Fruit fly (Drosophila melanogaster) whole organism, embryonic: ENCODE data around the gene Pgd.

Experiments used
- Bdp1 ChIP-seq: fragments of 200-800 bp; sonication (Bioruptor generic); optimal IDR thresholded peaks from 3 replicates; lab custom pipeline; 2016; ENCODE audit warnings: missing biosample characterization, missing genetic modification characterization
- BtbVII ChIP-seq: fragments of 200-800 bp; sonication (Bioruptor generic); optimal IDR thresholded peaks from 3 replicates; lab custom pipeline; 2017; ENCODE audit warnings: missing biosample characterization, mild to moderate bottlenecking, missing genetic modification characterization
- CG10462 ChIP-seq: fragments of 200-800 bp; sonication (Bioruptor generic); optimal IDR thresholded peaks from 2 replicates; lab custom pipeline; 2016; ENCODE audit warnings: missing biosample characterization, missing genetic modification characterization
- CG10979 ChIP-seq: fragments of 200-800 bp; sonication (Bioruptor generic); optimal IDR thresholded peaks from 2 replicates; lab custom pipeline; 2018; ENCODE audit warnings: missing biosample characterization, mild to moderate bottlenecking, missing genetic modification characterization, moderate library complexity
- CG12769 ChIP-seq: fragments of 200-800 bp; sonication (Bioruptor generic); optimal IDR thresholded peaks from 2 replicates; lab custom pipeline; 2019; ENCODE audit warnings: missing biosample characterization, mild to moderate bottlenecking, missing genetic modification characterization, moderate library complexity
- CG14860 ChIP-seq: fragments of 200-800 bp; sonication (Bioruptor generic); IDR thresholded peaks from 3 replicates; pipeline ENCODE4 v1.3.6; 2022; ENCODE audit warnings: missing biosample characterization, missing genetic modification characterization; ENCODE audit not compliant: partially characterized antibody
- CG15479 ChIP-seq: fragments of 200-800 bp; sonication (Bioruptor generic); optimal IDR thresholded peaks from 3 replicates; lab custom pipeline; 2019; ENCODE audit warnings: missing biosample characterization, mild to moderate bottlenecking, missing genetic modification characterization, moderate library complexity
- CG16863 ChIP-seq: fragments of 200-800 bp; sonication (Bioruptor generic); optimal IDR thresholded peaks from 3 replicates; lab custom pipeline; 2016; ENCODE audit warnings: missing biosample characterization, missing genetic modification characterization
- CG3407 ChIP-seq: fragments of 200-800 bp; sonication (Bioruptor generic); optimal IDR thresholded peaks from 2 replicates; lab custom pipeline; 2018; ENCODE audit warnings: missing biosample characterization, mild to moderate bottlenecking, missing genetic modification characterization
- CG6272 ChIP-seq: fragments of 200-800 bp; sonication (Bioruptor generic); IDR thresholded peaks from 2 replicates; pipeline ENCODE4 v1.3.6; 2022; ENCODE audit warnings: missing biosample characterization, missing genetic modification characterization
- CG7372 ChIP-seq: fragments of 200-800 bp; sonication (Bioruptor generic); IDR thresholded peaks from 2 replicates; pipeline ENCODE4 v1.3.6; 2022; ENCODE audit warnings: missing biosample characterization, missing genetic modification characterization
- CG7786 ChIP-seq: fragments of 200-800 bp; sonication (Bioruptor generic); optimal IDR thresholded peaks from 2 replicates; lab custom pipeline; 2016; ENCODE audit warnings: missing biosample characterization, missing genetic modification characterization
- CG7987 ChIP-seq: fragments of 200-800 bp; sonication (Bioruptor generic); optimal IDR thresholded peaks from 2 replicates; lab custom pipeline; 2018; ENCODE audit warnings: missing biosample characterization, mild to moderate bottlenecking, missing genetic modification characterization, moderate library complexity
- CG8089 ChIP-seq: fragments of 200-800 bp; sonication (Bioruptor generic); optimal IDR thresholded peaks from 3 replicates; lab custom pipeline; 2016; ENCODE audit warnings: missing biosample characterization, missing genetic modification characterization
- CG8924 ChIP-seq: fragments of 200-800 bp; optimal IDR thresholded peaks from 3 replicates; lab custom pipeline; 2019; ENCODE audit warnings: missing biosample characterization, mild to moderate bottlenecking, missing genetic modification characterization, moderate library complexity
- D19B ChIP-seq: fragments of 200-800 bp; sonication (Bioruptor generic); optimal IDR thresholded peaks from 2 replicates; lab custom pipeline; 2017; ENCODE audit warnings: missing biosample characterization, mild to moderate bottlenecking, missing genetic modification characterization
- Dad ChIP-seq: fragments of 200-800 bp; sonication (Bioruptor generic); optimal IDR thresholded peaks from 3 replicates; lab custom pipeline; 2016; ENCODE audit warnings: missing biosample characterization, missing genetic modification characterization
- Dip2 ChIP-seq: fragments of 200-800 bp; sonication (Bioruptor generic); IDR thresholded peaks from 2 replicates; pipeline ENCODE4 v1.3.6; 2022; ENCODE audit warnings: missing biosample characterization, missing genetic modification characterization
- Elba2 ChIP-seq: fragments of 200-800 bp; sonication (Bioruptor generic); optimal IDR thresholded peaks from 3 replicates; lab custom pipeline; 2016; ENCODE audit warnings: missing biosample characterization, missing genetic modification characterization
- GATAe ChIP-seq: fragments of 200-800 bp; sonication (Bioruptor generic); conservative IDR thresholded peaks from 2 replicates; pipeline ENCODE4 v1.3.6; 2022; ENCODE audit warnings: missing biosample characterization, missing genetic modification characterization
- H15 ChIP-seq: fragments of 200-800 bp; sonication (Bioruptor generic); IDR thresholded peaks from 3 replicates; pipeline ENCODE4 v1.3.6; 2022; ENCODE audit warnings: missing biosample characterization, missing genetic modification characterization
- H2.0 ChIP-seq: fragments of 200-800 bp; sonication (Bioruptor generic); IDR thresholded peaks from 2 replicates; pipeline ENCODE4 v1.3.6; 2022; ENCODE audit warnings: missing biosample characterization, missing genetic modification characterization
- Hey ChIP-seq: fragments of 200-800 bp; sonication (Bioruptor generic); optimal IDR thresholded peaks from 3 replicates; lab custom pipeline; 2018; ENCODE audit warnings: missing biosample characterization, mild to moderate bottlenecking, missing genetic modification characterization
- Hmx ChIP-seq: fragments of 200-800 bp; sonication (Bioruptor generic); optimal IDR thresholded peaks from 2 replicates; lab custom pipeline; 2016; ENCODE audit warnings: missing biosample characterization, missing genetic modification characterization
- Lim3 ChIP-seq: fragments of 200-800 bp; sonication (Bioruptor generic); IDR thresholded peaks from 2 replicates; pipeline ENCODE4 v1.3.6; 2022; ENCODE audit warnings: missing biosample characterization, missing genetic modification characterization
- Meics ChIP-seq: fragments of 200-800 bp; sonication (Bioruptor generic); optimal IDR thresholded peaks from 2 replicates; lab custom pipeline; 2017; ENCODE audit warnings: missing biosample characterization, mild to moderate bottlenecking, missing genetic modification characterization
- Neu2 ChIP-seq: fragments of 200-800 bp; sonication (Bioruptor generic); optimal IDR thresholded peaks from 3 replicates; lab custom pipeline; 2016; ENCODE audit warnings: missing biosample characterization, missing genetic modification characterization, borderline replicate concordance
- Nf-YA ChIP-seq: fragments of 200-800 bp; sonication (Bioruptor generic); IDR thresholded peaks from 2 replicates; pipeline ENCODE4 v1.3.6; 2022; ENCODE audit warnings: missing biosample characterization, missing genetic modification characterization
- Optix ChIP-seq: fragments of 200-800 bp; sonication (Bioruptor generic); IDR thresholded peaks from 3 replicates; pipeline ENCODE4 v1.3.6; 2022; ENCODE audit warnings: missing biosample characterization, missing genetic modification characterization
- Stat92E ChIP-seq, 3 experiments: fragments of >200 bp in 2 of 3; fragments of 200-800 bp in 1 of 3; sonication (Bioruptor generic) in 1 of 3; optimal IDR thresholded peaks; 2 replicates each; lab custom pipeline; 2017 to 2019; ENCODE audit warnings: missing biosample characterization in 3 of 3, missing genetic modification characterization in 3 of 3, mild to moderate bottlenecking in 1 of 3, moderate library complexity in 1 of 3
- ap ChIP-seq: fragments of 200-800 bp; sonication (Bioruptor generic); IDR thresholded peaks from 2 replicates; pipeline ENCODE4 v1.3.6; 2022; ENCODE audit warnings: missing biosample characterization, missing genetic modification characterization
- ato ChIP-seq: fragments of 200-800 bp; sonication (Bioruptor generic); IDR thresholded peaks from 2 replicates; pipeline ENCODE4 v1.3.6; 2022; ENCODE audit warnings: missing biosample characterization, missing genetic modification characterization; ENCODE audit not compliant: partially characterized antibody
- disco-r ChIP-seq: fragments of 200-800 bp; sonication (Bioruptor generic); optimal IDR thresholded peaks from 2 replicates; lab custom pipeline; 2016; ENCODE audit warnings: missing biosample characterization, missing genetic modification characterization
- dpn ChIP-seq, 2 experiments: fragments of 200-800 bp; sonication (Bioruptor generic); optimal IDR thresholded peaks; 3 replicates each; lab custom pipeline; 2016; ENCODE audit warnings: missing biosample characterization in 2 of 2, missing genetic modification characterization in 2 of 2
- fru ChIP-seq: fragments of >200 bp; optimal IDR thresholded peaks from 2 replicates; lab custom pipeline; 2017
- grau ChIP-seq: fragments of 200-800 bp; optimal IDR thresholded peaks from 3 replicates; lab custom pipeline; 2019; ENCODE audit warnings: missing biosample characterization, mild to moderate bottlenecking, missing genetic modification characterization, moderate library complexity
- gsb ChIP-seq: fragments of 200-800 bp; sonication (Bioruptor generic); IDR thresholded peaks from 2 replicates; pipeline ENCODE4 v1.3.6; 2022; ENCODE audit warnings: missing biosample characterization, missing genetic modification characterization
- kah ChIP-seq: fragments of 200-800 bp; sonication (Bioruptor generic); optimal IDR thresholded peaks from 2 replicates; lab custom pipeline; 2018; ENCODE audit warnings: missing biosample characterization, mild to moderate bottlenecking, missing genetic modification characterization
- lab ChIP-seq: fragments of 200-800 bp; sonication (Bioruptor generic); optimal IDR thresholded peaks from 3 replicates; lab custom pipeline; 2017; ENCODE audit warnings: missing biosample characterization, missing genetic modification characterization, mild to moderate bottlenecking, moderate library complexity, missing genetic modification reagents
- pros ChIP-seq: fragments of 200-800 bp; sonication (Bioruptor generic); optimal IDR thresholded peaks from 3 replicates; lab custom pipeline; 2019; ENCODE audit warnings: missing biosample characterization, mild to moderate bottlenecking, missing genetic modification characterization, moderate library complexity
- sd ChIP-seq: fragments of 200-800 bp; sonication (Bioruptor generic); optimal IDR thresholded peaks from 3 replicates; lab custom pipeline; 2018; ENCODE audit warnings: missing biosample characterization, mild to moderate bottlenecking, missing genetic modification characterization, moderate library complexity
- sisA ChIP-seq: fragments of 200-800 bp; sonication (Bioruptor generic); IDR thresholded peaks from 2 replicates; pipeline ENCODE4 v1.3.6; 2022; ENCODE audit warnings: missing biosample characterization, missing genetic modification characterization
- so ChIP-seq: fragments of 200-800 bp; sonication (Bioruptor generic); IDR thresholded peaks from 3 replicates; pipeline ENCODE4 v1.3.6; 2022; ENCODE audit warnings: missing biosample characterization, missing genetic modification characterization
- sob ChIP-seq: fragments of 200-800 bp; sonication (Bioruptor generic); IDR thresholded peaks from 2 replicates; pipeline ENCODE4 v1.3.6; 2022; ENCODE audit warnings: missing biosample characterization, missing genetic modification characterization
- sug ChIP-seq: fragments of 200-800 bp; optimal IDR thresholded peaks from 2 replicates; lab custom pipeline; 2019; ENCODE audit warnings: missing biosample characterization, mild to moderate bottlenecking, missing genetic modification characterization, moderate library complexity
- tna ChIP-seq: fragments of 200-800 bp; sonication (Bioruptor generic); IDR thresholded peaks from 2 replicates; pipeline ENCODE4 v1.3.6; 2022; ENCODE audit warnings: missing biosample characterization, missing genetic modification characterization; ENCODE audit not compliant: partially characterized antibody
- trh ChIP-seq: fragments of 200-800 bp; sonication (Bioruptor generic); optimal IDR thresholded peaks from 2 replicates; lab custom pipeline; 2016; ENCODE audit warnings: missing biosample characterization, missing genetic modification characterization
- tx ChIP-seq: fragments of 200-800 bp; sonication (Bioruptor generic); optimal IDR thresholded peaks from 2 replicates; lab custom pipeline; 2016; ENCODE audit warnings: missing biosample characterization, missing genetic modification characterization
- unc-4 ChIP-seq: fragments of 200-800 bp; sonication (Bioruptor generic); IDR thresholded peaks from 2 replicates; pipeline ENCODE4 v1.3.6; 2022; ENCODE audit warnings: missing biosample characterization, missing genetic modification characterization; ENCODE audit not compliant: partially characterized antibody

Pgd gene

dm6 chrX:2123965-2124688 is 20.8 kb upstream of the Pgd start (continued):
- peak; percentile 93 for TF ChIP-seq sisA
- TF ChIP-seq kah (GFP tag; lab: Kevin White, UChicago) = peak; percentile 94
- TF ChIP-seq lab (GFP tag; lab: Kevin White, UChicago) = peak; percentile 97
- peak; percentile 81 for TF ChIP-seq Lim3
- TF ChIP-seq Hmx (GFP tag; lab: Kevin White, UChicago) = peak; percentile 22
- TF ChIP-seq sug (tag; lab: Kevin White, UChicago) = peak; percentile 95
- peak; percentile 85 for TF ChIP-seq H2.0
- peak; percentile 71 for TF ChIP-seq CG8089 (GFP tag; lab: Kevin White, UChicago)
- peak; percentile 77 for TF ChIP-seq tx (GFP tag; lab: Kevin White, UChicago)
- peak; percentile 89 for TF ChIP-seq sd (tag; lab: Kevin White, UChicago)
- no peak for TF ChIP-seq Dip2 (GFP tag; lab: Robert Waterston, UW)
- peak; percentile 75 for TF ChIP-seq gsb (GFP tag; lab: Robert Waterston, UW)
- peak; percentile 73 for TF ChIP-seq Elba2 (GFP tag; lab: Kevin White, UChicago)
- TF ChIP-seq CG10979 (tag; lab: Kevin White, UChicago) = peak; percentile 99
- TF ChIP-seq grau = peak; percentile 98
- no peak for TF ChIP-seq Hey
- peak; percentile 86 for TF ChIP-seq CG10462 (GFP tag; lab: Kevin White, UChicago)
- no peak for TF ChIP-seq unc-4 (GFP tag; lab: Robert Waterston, UW)
- TF ChIP-seq CG6272 (GFP tag; lab: Robert Waterston, UW) = peak; percentile 85
- peak; percentile 84 for TF ChIP-seq ap (GFP tag; lab: Robert Waterston, UW)
- TF ChIP-seq dpn (GFP tag; optimal IDR thresholded peaks at IDR 0.05; lab: Kevin White, UChicago) = peak; percentile 79 to 95
- no peak for TF ChIP-seq Neu2 (GFP tag; lab: Kevin White, UChicago)
- peak; percentile 90 for TF ChIP-seq H15
- no peak for TF ChIP-seq fru (lab: Kevin White, UChicago)
- no peak for TF ChIP-seq CG12769 (tag; lab: Kevin White, UChicago)
- TF ChIP-seq CG14860 (GFP tag; lab: Robert Waterston, UW) = 0 out of 3 replicates have a peak, but pooled peaks have one; percentile 40
- peak; percentile 98 for TF ChIP-seq Meics (GFP tag; lab: Kevin White, UChicago)
- TF ChIP-seq CG3407 (GFP tag; lab: Kevin White, UChicago) = peak; percentile 94
- peak; percentile 93 for TF ChIP-seq Optix (GFP tag; lab: Robert Waterston, UW)
- TF ChIP-seq CG7372 (GFP tag; lab: Robert Waterston, UW) = peak; percentile 94
- no peak for TF ChIP-seq tna (GFP tag; lab: Robert Waterston, UW)
- TF ChIP-seq CG7786 = peak; percentile 87
- peak; percentile 91; the same call in 2 of the 3 replicates for TF ChIP-seq so (GFP tag; lab: Robert Waterston, UW)
- TF ChIP-seq disco-r (GFP tag; lab: Kevin White, UChicago) = peak; percentile 45
- peak; percentile 66; the same call in 1 of the 2 replicates for TF ChIP-seq Nf-YA (GFP tag; lab: Robert Waterston, UW)
- peak; percentile 86 for TF ChIP-seq trh (GFP tag; lab: Kevin White, UChicago)
- TF ChIP-seq CG7987 (GFP tag; lab: Kevin White, UChicago) = peak; percentile 66
- TF ChIP-seq CG8924 (tag; lab: Kevin White, UChicago) = peak; percentile 99
- peak; percentile 84 for TF ChIP-seq CG16863 (GFP tag; lab: Kevin White, UChicago)
- TF ChIP-seq ato = no peak
- TF ChIP-seq Stat92E (GFP tag; optimal IDR thresholded peaks at IDR 0.05; lab: Kevin White, UChicago) = peak in 1 of 3 experiments; percentile 94
- peak; percentile 89 for TF ChIP-seq sob
- TF ChIP-seq pros (GFP tag; lab: Kevin White, UChicago) = peak; percentile 27
- peak; percentile 91 for TF ChIP-seq D19B (GFP tag; lab: Kevin White, UChicago)
- TF ChIP-seq CG15479 = peak; percentile 64
- 0 out of 2 replicates have a peak, but pooled peaks have one; percentile 13 for TF ChIP-seq GATAe
- peak; percentile 60 for TF ChIP-seq Bdp1 (GFP tag; lab: Kevin White, UChicago)
- peak; percentile 98 for TF ChIP-seq BtbVII (GFP tag; lab: Kevin White, UChicago)
- TF ChIP-seq Dad (GFP tag; lab: Kevin White, UChicago) = peak; percentile 76
